Fruit fly (Drosophila melanogaster): ENCODE measurements around the gene pigs.
A peak's percentile ranks its signal among the peaks of the same experiment; 100 is the strongest.

The pigs gene

DNA sequence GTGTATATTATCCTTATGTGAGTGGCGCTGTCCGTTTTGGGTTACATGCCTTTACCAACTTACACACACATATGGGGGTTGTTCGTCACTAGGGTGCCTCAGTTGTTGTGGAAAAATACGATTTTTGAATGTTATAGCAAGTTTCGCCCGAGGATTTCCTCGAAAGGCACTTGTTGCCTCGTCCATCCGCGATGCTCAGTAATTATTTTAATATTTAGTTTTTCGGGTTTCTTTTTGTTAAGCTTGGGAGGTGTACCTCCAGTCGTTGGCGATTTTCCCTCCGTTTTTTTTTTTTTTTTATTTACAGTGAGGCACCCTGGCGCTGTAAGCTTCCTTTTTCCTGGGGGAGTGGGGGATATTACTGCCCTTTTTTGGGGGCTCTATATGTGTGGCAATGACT lies 96.6 kb downstream of the pigs start:
- TF ChIP-seq Dfd (GFP tag; optimal IDR thresholded peaks at IDR 0.05), result no peak
- no peak for TF ChIP-seq usp (GFP tag; optimal IDR thresholded peaks at IDR 0.05)
- TF ChIP-seq psq (GFP tag; optimal IDR thresholded peaks at IDR 0.05), result peak; percentile 30
- no peak for TF ChIP-seq Rel (GFP tag; optimal IDR thresholded peaks at IDR 0.05)
- TF ChIP-seq Rel (tag; optimal IDR thresholded peaks at IDR 0.05), result peak; percentile 28
- peak; percentile 70 for TF ChIP-seq ey (GFP tag; optimal IDR thresholded peaks at IDR 0.05)
- no peak for TF ChIP-seq tai (GFP tag; optimal IDR thresholded peaks at IDR 0.05)
- TF ChIP-seq dmrt93B (GFP tag; optimal IDR thresholded peaks at IDR 0.05), result peak; percentile 40
- TF ChIP-seq CG32264 (GFP tag; optimal IDR thresholded peaks at IDR 0.05), result peak; percentile 45
- peak; percentile 67 for TF ChIP-seq HLH106 (tag; optimal IDR thresholded peaks at IDR 0.05)
- TF ChIP-seq fru (GFP tag; optimal IDR thresholded peaks at IDR 0.05), result peak; percentile 84
- peak; percentile 71 for TF ChIP-seq h (GFP tag; optimal IDR thresholded peaks at IDR 0.05)
- TF ChIP-seq OdsH (GFP tag; optimal IDR thresholded peaks at IDR 0.05), result peak; percentile 67
- no peak for TF ChIP-seq dl (GFP tag; optimal IDR thresholded peaks at IDR 0.05; ENCODE audit: insufficient read depth in 1 of 2, partially characterized antibody in 2 of 2)
- TF ChIP-seq Vsx2 (GFP tag; optimal IDR thresholded peaks at IDR 0.05; ENCODE audit: partially characterized antibody), result no peak
- peak; percentile 28 for TF ChIP-seq sv (GFP tag; optimal IDR thresholded peaks at IDR 0.05)
- TF ChIP-seq Sp1 (GFP tag; optimal IDR thresholded peaks at IDR 0.05), result peak; percentile 82
- peak; percentile 32 for TF ChIP-seq CG9705 (GFP tag; optimal IDR thresholded peaks at IDR 0.05)
- peak in 1 of 2 experiments; percentile 75 for TF ChIP-seq foxo (GFP tag; optimal IDR thresholded peaks at IDR 0.05)
- TF ChIP-seq br (GFP tag; optimal IDR thresholded peaks at IDR 0.05), result peak; percentile 79
- TF ChIP-seq dsf (GFP tag; optimal IDR thresholded peaks at IDR 0.05; ENCODE audit: borderline replicate concordance), result no peak
- peak; percentile 74 for TF ChIP-seq rgr (GFP tag; optimal IDR thresholded peaks at IDR 0.05)
- no peak for TF ChIP-seq Myc (optimal IDR thresholded peaks at IDR 0.05)
- TF ChIP-seq Hnf4 (GFP tag; optimal IDR thresholded peaks at IDR 0.05), result peak; percentile 28
- peak; percentile 38 for TF ChIP-seq woc (GFP tag; optimal IDR thresholded peaks at IDR 0.05)

DNA sequence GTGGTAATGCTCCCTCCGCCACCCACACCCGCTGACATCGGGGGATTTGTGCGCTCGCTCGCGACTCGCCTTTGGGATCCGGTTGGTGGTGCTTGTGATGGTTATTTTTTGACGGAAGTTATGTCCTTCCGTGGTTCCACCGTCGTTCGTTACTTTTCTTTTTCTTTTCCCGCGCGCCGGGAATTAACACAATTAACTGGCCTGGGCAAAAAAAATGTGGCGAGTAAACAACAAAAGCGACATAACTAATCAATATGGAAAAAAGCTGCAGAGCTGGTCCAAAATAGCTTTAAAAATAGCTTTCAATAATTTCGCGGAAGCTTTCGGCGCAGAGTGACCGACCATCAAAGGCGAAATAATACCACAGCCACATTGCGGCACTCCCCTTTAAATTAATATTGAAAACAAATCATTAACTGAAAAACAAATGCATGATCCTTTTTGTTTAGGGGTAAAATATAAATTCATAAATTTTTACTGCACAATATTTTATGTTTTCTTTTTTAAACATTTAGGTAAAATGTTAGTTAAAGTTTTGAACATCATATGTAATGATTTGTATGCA lies 98.5 kb downstream of the pigs start, which contains the start of gene CG14440:
CG14440 (minus strand) TSS at position 320 of the 565 bp plus-strand sequence.
- TF ChIP-seq Abd-B (GFP tag; optimal IDR thresholded peaks at IDR 0.05) (no peak), Rel (GFP tag; optimal IDR thresholded peaks at IDR 0.05) (no peak), Rel (tag; optimal IDR thresholded peaks at IDR 0.05) (peak; percentile 81)

DNA sequence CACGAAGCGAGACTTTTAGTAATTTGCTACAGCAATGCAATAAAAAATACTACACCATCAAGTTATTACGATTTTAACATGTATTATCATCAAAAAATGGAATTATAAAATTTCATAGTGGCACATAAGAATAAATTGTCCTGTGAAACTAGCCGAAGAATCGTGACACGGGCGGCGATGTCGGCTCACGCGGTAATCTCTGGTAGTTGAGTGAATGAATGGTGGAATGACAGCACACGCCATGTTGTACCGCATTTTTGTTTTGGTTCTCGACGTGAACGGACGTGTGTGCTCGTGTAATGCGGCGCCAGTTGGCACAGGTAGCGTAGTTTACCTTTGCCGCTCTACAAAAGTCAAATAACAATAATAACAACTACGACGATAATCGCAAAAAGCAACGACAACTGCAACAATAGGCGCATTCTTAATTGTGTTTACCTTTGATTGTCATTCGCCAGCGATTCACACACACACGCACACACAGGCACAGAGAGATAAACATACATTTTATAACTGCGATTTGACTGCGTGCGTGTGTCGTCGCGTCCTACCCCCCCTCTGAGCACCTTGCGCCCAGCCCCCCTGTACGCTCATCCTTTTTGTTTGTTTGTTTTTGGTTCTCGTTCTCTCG lies 99.5 kb downstream of the pigs start, which contains the start of gene CG14441:
CG14441 (plus strand) TSS at position 254 of the 631 bp plus-strand sequence.
- TF ChIP-seq Abd-B (GFP tag; optimal IDR thresholded peaks at IDR 0.05), result no peak
- no peak for TF ChIP-seq Hr78 (GFP tag; optimal IDR thresholded peaks at IDR 0.05)
- peak; percentile 47 for TF ChIP-seq CG32264 (GFP tag; optimal IDR thresholded peaks at IDR 0.05)
- peak; percentile 50 for TF ChIP-seq HLH106 (tag; optimal IDR thresholded peaks at IDR 0.05)
- peak; percentile 65 for TF ChIP-seq rgr (GFP tag; optimal IDR thresholded peaks at IDR 0.05)
- no peak for TF ChIP-seq Mio (GFP tag; optimal IDR thresholded peaks at IDR 0.05)
- peak; percentile 39 for TF ChIP-seq ey (GFP tag; optimal IDR thresholded peaks at IDR 0.05)
- peak; percentile 93 for TF ChIP-seq woc (GFP tag; optimal IDR thresholded peaks at IDR 0.05)
- no peak for TF ChIP-seq Vsx2 (GFP tag; optimal IDR thresholded peaks at IDR 0.05; ENCODE audit: partially characterized antibody)
- no peak for TF ChIP-seq lola (GFP tag; optimal IDR thresholded peaks at IDR 0.05)
- TF ChIP-seq foxo (GFP tag; optimal IDR thresholded peaks at IDR 0.05), result peak in 1 of 2 experiments; percentile 51
- TF ChIP-seq tai (GFP tag; optimal IDR thresholded peaks at IDR 0.05), result no peak
- TF ChIP-seq OdsH (GFP tag; optimal IDR thresholded peaks at IDR 0.05), result peak; percentile 40
- TF ChIP-seq fru (GFP tag; optimal IDR thresholded peaks at IDR 0.05), result peak; percentile 100
- TF ChIP-seq dsf (GFP tag; optimal IDR thresholded peaks at IDR 0.05; ENCODE audit: borderline replicate concordance), result no peak
- no peak for TF ChIP-seq GATAd (GFP tag; optimal IDR thresholded peaks at IDR 0.05)
- peak; percentile 69 for TF ChIP-seq psq (GFP tag; optimal IDR thresholded peaks at IDR 0.05)
- no peak for TF ChIP-seq dl (GFP tag; optimal IDR thresholded peaks at IDR 0.05; ENCODE audit: insufficient read depth in 1 of 2, partially characterized antibody in 2 of 2)
- no peak for TF ChIP-seq Jra (GFP tag; optimal IDR thresholded peaks at IDR 0.05)
- no peak for TF ChIP-seq Dfd (GFP tag; optimal IDR thresholded peaks at IDR 0.05)
- TF ChIP-seq dmrt93B (GFP tag; optimal IDR thresholded peaks at IDR 0.05), result peak; percentile 3
- TF ChIP-seq Hnf4 (GFP tag; optimal IDR thresholded peaks at IDR 0.05), result peak; percentile 45
- no peak for TF ChIP-seq Hr83 (GFP tag; optimal IDR thresholded peaks at IDR 0.05; ENCODE audit: poor library complexity, severe bottlenecking)
- TF ChIP-seq brk (GFP tag; optimal IDR thresholded peaks at IDR 0.05), result peak; percentile 44
- TF ChIP-seq Myc (optimal IDR thresholded peaks at IDR 0.05), result peak; percentile 71
- peak; percentile 66 for TF ChIP-seq h (GFP tag; optimal IDR thresholded peaks at IDR 0.05)
- TF ChIP-seq Sp1 (GFP tag; optimal IDR thresholded peaks at IDR 0.05), result peak; percentile 73
- TF ChIP-seq usp (GFP tag; optimal IDR thresholded peaks at IDR 0.05), result no peak
- peak; percentile 57 for TF ChIP-seq br (GFP tag; optimal IDR thresholded peaks at IDR 0.05)
- peak; percentile 21 for TF ChIP-seq sage (GFP tag; optimal IDR thresholded peaks at IDR 0.05)
- TF ChIP-seq N (GFP tag; optimal IDR thresholded peaks at IDR 0.05), result no peak
- no peak for TF ChIP-seq Dif (GFP tag; optimal IDR thresholded peaks at IDR 0.05; ENCODE audit: partially characterized antibody)
- peak; percentile 34 for TF ChIP-seq sv (GFP tag; optimal IDR thresholded peaks at IDR 0.05)
- no peak for TF ChIP-seq jim (GFP tag; optimal IDR thresholded peaks at IDR 0.05)
- TF ChIP-seq CG9705 (GFP tag; optimal IDR thresholded peaks at IDR 0.05), result peak; percentile 17
- TF ChIP-seq Rel (GFP tag; optimal IDR thresholded peaks at IDR 0.05), result peak; percentile 57
- peak; percentile 21 for TF ChIP-seq Rel (tag; optimal IDR thresholded peaks at IDR 0.05)
